Worm (Caenorhabditis elegans) whole organism, L2 larva: ENCODE data around the gene Y12A6A.1.

Source experiments
- C34F6.9 ChIP-seq: fragments of 150-350 bp; optimal IDR thresholded peaks from 2 replicates; lab custom pipeline; 2014; ENCODE audit warnings: missing biosample characterization, missing genetic modification characterization
- F13H6.1 ChIP-seq: sonication (generic microtip); optimal IDR thresholded peaks from 2 replicates; lab custom pipeline; 2016; ENCODE audit warnings: missing genetic modification characterization, missing compliant biosample characterization
- R02D3.7 ChIP-seq: fragments of 150-350 bp; optimal IDR thresholded peaks from 2 replicates; lab custom pipeline; 2014; ENCODE audit warnings: missing biosample characterization, missing genetic modification characterization
- Y55F3AM.14 ChIP-seq: fragments of 200-800 bp; sonication (Bioruptor generic); optimal IDR thresholded peaks from 2 replicates; lab custom pipeline; 2018; ENCODE audit warnings: mild to moderate bottlenecking, missing genetic modification characterization, missing compliant biosample characterization
- ZK546.5 ChIP-seq: sonication (generic microtip); optimal IDR thresholded peaks from 2 replicates; lab custom pipeline; 2017; ENCODE audit warnings: missing biosample characterization, missing genetic modification characterization
- alr-1 ChIP-seq: fragments of 150-350 bp; optimal IDR thresholded peaks from 2 replicates; lab custom pipeline; 2014; ENCODE audit warnings: missing biosample characterization, missing genetic modification characterization
- aly-2 ChIP-seq: fragments of 150-350 bp; optimal IDR thresholded peaks from 2 replicates; lab custom pipeline; 2014; ENCODE audit warnings: missing biosample characterization, missing genetic modification characterization
- ama-1 ChIP-seq: fragments of 150-350 bp; optimal IDR thresholded peaks from 2 replicates; lab custom pipeline; 2018; ENCODE audit warnings: inconsistent platforms
- blmp-1 ChIP-seq: sonication (generic microtip); optimal IDR thresholded peaks from 2 replicates; lab custom pipeline; 2017; ENCODE audit warnings: missing genetic modification characterization, mild to moderate bottlenecking, missing compliant biosample characterization, antibody characterized with exemption, moderate library complexity; ENCODE audit not compliant: insufficient read depth
- ceh-16 ChIP-seq: fragments of 150-350 bp; optimal IDR thresholded peaks from 2 replicates; lab custom pipeline; 2014; ENCODE audit warnings: missing biosample characterization, missing genetic modification characterization
- crh-2 ChIP-seq: sonication (generic microtip); optimal IDR thresholded peaks from 2 replicates; lab custom pipeline; 2017; ENCODE audit warnings: missing biosample characterization, missing genetic modification characterization
- dmd-4 ChIP-seq: sonication (generic microtip); optimal IDR thresholded peaks from 2 replicates; lab custom pipeline; 2017; ENCODE audit warnings: missing biosample characterization, missing genetic modification characterization
- egl-27 ChIP-seq: sonication (generic microtip); optimal IDR thresholded peaks from 3 replicates; lab custom pipeline; 2017; ENCODE audit warnings: missing biosample characterization, missing genetic modification reagents, missing genetic modification characterization
- elt-3 ChIP-seq: sonication (generic microtip); optimal IDR thresholded peaks from 2 replicates; lab custom pipeline; 2017; ENCODE audit warnings: missing biosample characterization, missing genetic modification characterization
- fos-1 ChIP-seq: fragments of 150-350 bp; optimal IDR thresholded peaks from 2 replicates; lab custom pipeline; 2014; ENCODE audit warnings: missing biosample characterization, missing genetic modification characterization
- gmeb-1 ChIP-seq: fragments of 150-350 bp; optimal IDR thresholded peaks from 2 replicates; lab custom pipeline; 2014; ENCODE audit warnings: missing biosample characterization, missing genetic modification characterization
- lin-11 ChIP-seq: fragments of 150-350 bp; sonication (generic microtip); optimal IDR thresholded peaks from 2 replicates; lab custom pipeline; 2014; ENCODE audit warnings: missing biosample characterization, missing genetic modification characterization, inconsistent platforms, mixed read lengths
- lin-13 ChIP-seq: fragments of 150-350 bp; optimal IDR thresholded peaks from 2 replicates; lab custom pipeline; 2014; ENCODE audit warnings: missing biosample characterization, missing genetic modification reagents, missing genetic modification characterization
- lin-39 ChIP-seq: fragments of 150-350 bp; optimal IDR thresholded peaks from 2 replicates; lab custom pipeline; 2014; ENCODE audit warnings: missing biosample characterization, missing genetic modification reagents, missing genetic modification characterization
- lsy-2 ChIP-seq, 2 experiments: fragments of 150-350 bp in 1 of 2; sonication (generic microtip) in 1 of 2; optimal IDR thresholded peaks; 2 replicates each; lab custom pipeline; 2014 to 2017; ENCODE audit warnings: missing biosample characterization in 2 of 2, missing genetic modification characterization in 2 of 2
- mbf-1 ChIP-seq: sonication (generic microtip); optimal IDR thresholded peaks from 2 replicates; lab custom pipeline; 2017; ENCODE audit warnings: missing biosample characterization, missing genetic modification characterization
- mdl-1 ChIP-seq, 2 experiments: fragments of 150-350 bp in 1 of 2; sonication (generic microtip) in 1 of 2; optimal IDR thresholded peaks; 2 replicates each; lab custom pipeline; 2017; ENCODE audit warnings: missing biosample characterization in 2 of 2, missing genetic modification characterization in 2 of 2
- nhr-10 ChIP-seq: sonication (generic microtip); optimal IDR thresholded peaks from 2 replicates; lab custom pipeline; 2017; ENCODE audit warnings: missing biosample characterization, missing genetic modification characterization
- nhr-11 ChIP-seq: fragments of 150-350 bp; optimal IDR thresholded peaks from 2 replicates; lab custom pipeline; 2014; ENCODE audit warnings: missing biosample characterization, missing genetic modification characterization
- nhr-12 ChIP-seq: fragments of 150-350 bp; optimal IDR thresholded peaks from 2 replicates; lab custom pipeline; 2014; ENCODE audit warnings: missing biosample characterization, missing genetic modification characterization
- nhr-129 ChIP-seq: fragments of 150-350 bp; optimal IDR thresholded peaks from 2 replicates; lab custom pipeline; 2014; ENCODE audit warnings: missing biosample characterization, missing genetic modification characterization
- nhr-21 ChIP-seq: fragments of 150-350 bp; optimal IDR thresholded peaks from 2 replicates; lab custom pipeline; 2014; ENCODE audit warnings: missing biosample characterization, missing genetic modification characterization
- nhr-237 ChIP-seq: fragments of 150-350 bp; optimal IDR thresholded peaks from 2 replicates; lab custom pipeline; 2014; ENCODE audit warnings: missing biosample characterization, missing genetic modification characterization
- nhr-25 ChIP-seq: fragments of 150-350 bp; sonication (generic microtip); optimal IDR thresholded peaks from 3 replicates; lab custom pipeline; 2014; ENCODE audit warnings: missing biosample characterization, missing genetic modification characterization
- nhr-6 ChIP-seq: fragments of 150-350 bp; optimal IDR thresholded peaks from 2 replicates; lab custom pipeline; 2014; ENCODE audit warnings: missing biosample characterization, missing genetic modification characterization
- nhr-77 ChIP-seq: fragments of 150-350 bp; optimal IDR thresholded peaks from 2 replicates; lab custom pipeline; 2014; ENCODE audit warnings: missing biosample characterization, missing genetic modification characterization
- peb-1 ChIP-seq: fragments of 150-350 bp; optimal IDR thresholded peaks from 2 replicates; lab custom pipeline; 2014; ENCODE audit warnings: missing biosample characterization, missing genetic modification characterization
- sem-4 ChIP-seq: fragments of 150-350 bp; optimal IDR thresholded peaks from 2 replicates; lab custom pipeline; 2014; ENCODE audit warnings: missing biosample characterization, missing genetic modification reagents, missing genetic modification characterization
- skn-1 ChIP-seq: sonication (generic microtip); optimal IDR thresholded peaks from 2 replicates; lab custom pipeline; 2017; ENCODE audit warnings: missing biosample characterization, missing genetic modification characterization
- sma-3 ChIP-seq: sonication (generic microtip); optimal IDR thresholded peaks from 2 replicates; lab custom pipeline; 2016; ENCODE audit warnings: missing genetic modification reagents, missing genetic modification characterization, missing compliant biosample characterization
- sma-9 ChIP-seq, 2 experiments: fragments of 150-350 bp in 1 of 2; sonication (generic microtip) in 1 of 2; optimal IDR thresholded peaks; 2 replicates each; lab custom pipeline; 2014 to 2016; ENCODE audit warnings: missing genetic modification characterization in 2 of 2, mild to moderate bottlenecking in 1 of 2, missing biosample characterization in 1 of 2, missing compliant biosample characterization in 1 of 2, missing genetic modification reagents in 1 of 2, moderate library complexity in 1 of 2
- snpc-4 ChIP-seq: fragments of 150-350 bp; optimal IDR thresholded peaks from 2 replicates; lab custom pipeline; 2014; ENCODE audit warnings: missing biosample characterization, missing genetic modification characterization
- unc-39 ChIP-seq: fragments of 150-350 bp; optimal IDR thresholded peaks from 2 replicates; lab custom pipeline; 2014; ENCODE audit warnings: missing biosample characterization, missing genetic modification characterization
- unc-55 ChIP-seq: fragments of 150-350 bp; sonication (generic microtip); optimal IDR thresholded peaks from 3 replicates; lab custom pipeline; 2014; ENCODE audit warnings: missing biosample characterization, missing genetic modification reagents, missing genetic modification characterization
- unc-62 ChIP-seq: fragments of 150-350 bp; optimal IDR thresholded peaks from 2 replicates; lab custom pipeline; 2014; ENCODE audit warnings: missing biosample characterization, missing genetic modification reagents, missing genetic modification characterization
- zag-1 ChIP-seq: fragments of 150-350 bp; optimal IDR thresholded peaks from 2 replicates; lab custom pipeline; 2014; ENCODE audit warnings: missing biosample characterization, missing genetic modification characterization
- ztf-1 ChIP-seq: fragments of 200-800 bp; sonication (Bioruptor generic); conservative IDR thresholded peaks from 2 replicates; pipeline ENCODE4 v1.3.6; 2022; ENCODE audit warnings: missing genetic modification characterization, missing compliant biosample characterization
- ztf-11 ChIP-seq: sonication (generic microtip); optimal IDR thresholded peaks from 2 replicates; lab custom pipeline; 2017; ENCODE audit warnings: missing biosample characterization, missing genetic modification characterization
- ztf-4 ChIP-seq: fragments of 150-350 bp; optimal IDR thresholded peaks from 2 replicates; lab custom pipeline; 2014; ENCODE audit warnings: missing biosample characterization, missing genetic modification characterization

The Y12A6A.1 gene

DNA sequence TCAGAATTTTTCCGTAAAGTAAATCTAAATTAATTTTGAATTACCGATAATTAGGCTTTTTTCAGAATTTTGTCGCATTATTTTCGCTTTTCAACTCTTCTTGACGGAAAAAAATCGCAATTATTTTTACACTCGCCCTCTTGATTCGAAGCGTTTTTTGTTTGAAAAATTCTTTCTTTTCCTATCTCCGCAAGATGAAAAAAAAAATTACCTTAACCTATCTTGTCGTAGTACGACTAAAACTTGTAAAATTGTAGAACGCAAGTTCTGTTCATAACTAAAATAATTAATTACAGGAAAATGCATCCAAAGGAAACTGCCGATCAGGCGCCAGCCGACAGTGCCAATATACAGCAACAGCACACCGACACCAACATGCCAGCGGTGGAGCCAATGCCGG is 21.4 kb downstream of the Y12A6A.1 start, which contains the start of gene F54B11.7:
Gene F54B11.7, plus strand, starts transcription at position 301 of the 400 bp plus-strand sequence.
- TF ChIP-seq crh-2 (tag; lab: Kevin White, UChicago) (no peak), mbf-1 (tag; lab: Kevin White, UChicago) (no peak), nhr-21 (no peak), fos-1 (tag; lab: Kevin White, UChicago) (no peak), lin-39 (tag; lab: Kevin White, UChicago) (no peak), alr-1 (tag; lab: Kevin White, UChicago) (no peak), skn-1 (tag; lab: Kevin White, UChicago) (no peak), nhr-77 (tag; lab: Kevin White, UChicago) (no peak), ceh-16 (tag; lab: Kevin White, UChicago) (no peak)

DNA sequence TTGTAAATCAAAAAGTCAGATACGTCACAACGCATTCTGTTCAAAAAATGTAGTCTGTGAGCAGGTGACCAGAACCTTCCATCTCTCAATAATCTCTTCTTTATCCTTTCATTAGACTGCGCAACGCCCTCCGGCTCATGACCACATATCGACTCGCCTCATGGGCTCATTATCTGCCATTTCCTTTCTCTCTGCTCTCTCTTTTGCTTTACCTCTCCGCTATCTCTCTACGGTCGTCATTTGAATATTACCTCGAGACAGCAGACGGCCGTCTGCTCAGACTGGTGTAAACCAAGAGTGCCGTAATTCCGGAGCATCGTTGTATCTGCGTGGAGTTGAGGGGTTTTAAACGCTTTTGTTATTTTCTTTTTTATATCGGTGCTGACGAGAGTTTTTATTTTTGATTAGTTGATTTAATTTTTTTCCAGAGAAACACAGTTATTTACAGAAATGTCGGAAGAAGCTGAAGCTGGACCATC is 23.5 kb downstream of the Y12A6A.1 start, which contains the start of gene bra-1:
Gene bra-1, plus strand, starts transcription at position 429 of the 479 bp plus-strand sequence.
- TF ChIP-seq elt-3 (tag; lab: Kevin White, UChicago) (no peak), crh-2 (tag; lab: Kevin White, UChicago) (peak; percentile 74), ztf-4 (tag; lab: Kevin White, UChicago) (peak; percentile 25), skn-1 (tag; lab: Kevin White, UChicago) (peak; percentile 39), unc-55 (GFP tag; lab: Kevin White, UChicago) (peak; percentile 44), mdl-1 (tag; optimal IDR thresholded peaks at IDR 0.05; lab: Kevin White, UChicago) (no peak), nhr-25 (no peak), fos-1 (tag; lab: Kevin White, UChicago) (peak; percentile 34), nhr-21 (peak; percentile 39), lsy-2 (tag; optimal IDR thresholded peaks at IDR 0.05; lab: Kevin White, UChicago) (peak; percentile 7 to 66), nhr-129 (tag; lab: Kevin White, UChicago) (peak; percentile 82), aly-2 (tag; lab: Kevin White, UChicago) (no peak), nhr-11 (tag; lab: Kevin White, UChicago) (no peak), C34F6.9 (tag; lab: Kevin White, UChicago) (peak; percentile 78), snpc-4 (tag; lab: Kevin White, UChicago) (no peak), sem-4 (tag; lab: Kevin White, UChicago) (no peak), egl-27 (no peak), blmp-1 (no peak), sma-9 (GFP tag; optimal IDR thresholded peaks at IDR 0.05; lab: Kevin White, UChicago) (peak; percentile 54), sma-9 (tag; optimal IDR thresholded peaks at IDR 0.05; lab: Kevin White, UChicago) (no peak), lin-11 (tag; lab: Kevin White, UChicago) (peak; percentile 86), F13H6.1 (peak; percentile 20), unc-39 (tag; lab: Kevin White, UChicago) (no peak), lin-13 (GFP tag; lab: Kevin White, UChicago) (peak; percentile 39), ztf-11 (tag; lab: Kevin White, UChicago) (no peak)

DNA sequence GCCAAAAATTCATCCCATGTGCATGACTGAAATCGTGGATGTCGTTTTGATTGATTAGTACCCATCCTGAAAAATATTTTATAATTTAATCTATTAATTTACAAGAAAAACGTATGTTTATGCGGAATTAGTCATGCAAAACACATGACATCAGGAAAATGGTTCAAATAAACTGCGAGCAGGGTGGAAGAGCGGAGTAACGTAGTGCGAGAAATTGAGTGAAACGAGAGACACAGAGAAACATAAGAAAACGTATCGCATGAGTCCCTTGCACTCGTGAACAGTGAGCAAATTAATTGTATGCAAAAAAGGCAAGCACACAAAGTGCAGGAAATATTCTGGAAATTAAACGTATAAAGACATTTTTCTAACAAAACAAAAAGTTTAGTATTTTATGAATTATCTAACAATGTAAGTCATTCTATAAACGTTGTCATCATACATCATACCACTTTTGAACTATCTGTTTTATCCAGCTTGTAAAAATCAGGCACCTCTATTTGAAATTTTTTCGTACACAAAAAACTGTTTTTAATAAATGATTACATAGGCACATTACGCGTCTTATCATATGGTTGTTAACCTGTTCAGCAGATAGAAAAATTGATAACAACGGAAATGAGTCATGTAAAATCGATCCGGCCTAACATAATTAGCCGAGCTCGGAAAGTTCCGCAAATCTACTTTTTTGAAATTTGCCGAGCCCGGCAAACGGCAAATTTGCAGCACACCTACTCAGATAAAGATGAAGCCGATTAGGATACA is 25.3 kb downstream of the Y12A6A.1 start, which contains the start of gene F54B11.5:
Gene F54B11.5, minus strand, starts transcription at position 66 of the 765 bp plus-strand sequence.
- TF ChIP-seq nhr-10 (tag; lab: Kevin White, UChicago): no peak
- no peak for TF ChIP-seq blmp-1
- TF ChIP-seq nhr-77 (tag; lab: Kevin White, UChicago): no peak
- peak; percentile 7 for TF ChIP-seq lin-13 (GFP tag; lab: Kevin White, UChicago)
- peak; percentile 7 for TF ChIP-seq egl-27
- no peak for TF ChIP-seq dmd-4 (tag; lab: Kevin White, UChicago)
- TF ChIP-seq F13H6.1: peak; percentile 3
- no peak for TF ChIP-seq Y55F3AM.14 (GFP tag; lab: Kevin White, UChicago)
- peak; percentile 2 for TF ChIP-seq nhr-21
- no peak for TF ChIP-seq alr-1 (tag; lab: Kevin White, UChicago)
- no peak for TF ChIP-seq R02D3.7 (tag; lab: Kevin White, UChicago)
- TF ChIP-seq nhr-237 (tag; lab: Kevin White, UChicago): no peak
- no peak for TF ChIP-seq snpc-4 (tag; lab: Kevin White, UChicago)
- TF ChIP-seq mbf-1 (tag; lab: Kevin White, UChicago): no peak
- peak; percentile 85 for TF ChIP-seq C34F6.9 (tag; lab: Kevin White, UChicago)
- no peak for TF ChIP-seq mdl-1 (tag; optimal IDR thresholded peaks at IDR 0.05; lab: Kevin White, UChicago)
- no peak for TF ChIP-seq skn-1 (tag; lab: Kevin White, UChicago)
- peak; percentile 34 for TF ChIP-seq gmeb-1
- TF ChIP-seq nhr-12: no peak
- TF ChIP-seq nhr-6 (tag; lab: Kevin White, UChicago): peak; percentile 3
- peak; percentile 15 for TF ChIP-seq lin-11 (tag; lab: Kevin White, UChicago)
- no peak for TF ChIP-seq ZK546.5 (tag; lab: Kevin White, UChicago)
- TF ChIP-seq ama-1 (lab: Kevin White, UChicago): peak; percentile 34
- no peak for TF ChIP-seq zag-1 (tag; lab: Kevin White, UChicago)
- TF ChIP-seq crh-2 (tag; lab: Kevin White, UChicago): peak; percentile 56
- TF ChIP-seq ztf-1: no peak
- no peak for TF ChIP-seq lin-39 (tag; lab: Kevin White, UChicago)
- TF ChIP-seq nhr-25: no peak
- TF ChIP-seq ztf-4 (tag; lab: Kevin White, UChicago): no peak
- peak; percentile 71 for TF ChIP-seq unc-55 (GFP tag; lab: Kevin White, UChicago)
- TF ChIP-seq peb-1 (tag; lab: Kevin White, UChicago): no peak
- TF ChIP-seq nhr-129 (tag; lab: Kevin White, UChicago): peak; percentile 75
- no peak for TF ChIP-seq aly-2 (tag; lab: Kevin White, UChicago)
- no peak for TF ChIP-seq unc-62 (GFP tag; lab: Kevin White, UChicago)
- TF ChIP-seq sma-3 (GFP tag; lab: Kevin White, UChicago): peak; percentile 33
